Worm (Caenorhabditis elegans) whole organism, L4 larva: ENCODE results near the gene egl-10.

Experiments used
- F37D6.2 ChIP-seq: sonication (generic microtip); optimal IDR thresholded peaks from 2 replicates; lab custom pipeline; 2016; ENCODE audit warnings: mild to moderate bottlenecking, missing genetic modification characterization, missing compliant biosample characterization
- ces-1 ChIP-seq: fragments of 150-350 bp; sonication (generic microtip); optimal IDR thresholded peaks from 4 replicates; lab custom pipeline; 2014; ENCODE audit warnings: missing biosample characterization, missing genetic modification reagents, missing genetic modification characterization
- daf-8 ChIP-seq: fragments of 200-800 bp; sonication (Bioruptor generic); IDR thresholded peaks from 2 replicates; pipeline ENCODE4 v1.3.6; 2022; ENCODE audit warnings: missing genetic modification characterization, missing compliant biosample characterization
- lin-29 ChIP-seq: fragments of 200-800 bp; sonication (Bioruptor generic); IDR thresholded peaks from 2 replicates; pipeline ENCODE4 v1.3.6; 2022; ENCODE audit warnings: missing genetic modification reagents, missing genetic modification characterization, missing compliant biosample characterization
- nhr-10 ChIP-seq: fragments of 150-350 bp; optimal IDR thresholded peaks from 2 replicates; lab custom pipeline; 2014; ENCODE audit warnings: missing biosample characterization, missing genetic modification characterization
- nhr-237 ChIP-seq: sonication (generic microtip); optimal IDR thresholded peaks from 2 replicates; lab custom pipeline; 2017; ENCODE audit warnings: missing biosample characterization, missing genetic modification characterization
- nhr-76 ChIP-seq: fragments of 150-350 bp; optimal IDR thresholded peaks from 2 replicates; lab custom pipeline; 2014; ENCODE audit warnings: missing biosample characterization, missing genetic modification characterization
- pha-4 ChIP-seq, 2 experiments: fragments of 150-350 bp in 1 of 2; fragments of 200-800 bp in 1 of 2; sonication (Bioruptor generic) in 1 of 2; IDR thresholded peaks in 1 of 2; optimal IDR thresholded peaks in 1 of 2; 2 replicates each; pipeline versions ENCODE4 v1.3.6 to Lab custom; 2014 to 2022; ENCODE audit warnings: missing genetic modification characterization in 2 of 2, missing genetic modification reagents in 2 of 2, missing biosample characterization in 1 of 2, missing compliant biosample characterization in 1 of 2
- skn-1 ChIP-seq: fragments of 150-350 bp; optimal IDR thresholded peaks from 2 replicates; lab custom pipeline; 2014; ENCODE audit warnings: missing biosample characterization, missing genetic modification characterization
- spr-1 ChIP-seq: sonication (generic microtip); optimal IDR thresholded peaks from 2 replicates; lab custom pipeline; 2016; ENCODE audit warnings: mild to moderate bottlenecking, missing genetic modification characterization, missing compliant biosample characterization
- unc-130 ChIP-seq: sonication (generic microtip); optimal IDR thresholded peaks from 2 replicates; lab custom pipeline; 2016; ENCODE audit warnings: missing genetic modification reagents, missing genetic modification characterization, missing compliant biosample characterization
- vab-7 ChIP-seq: fragments of 200-800 bp; sonication (Bioruptor generic); IDR thresholded peaks from 2 replicates; pipeline ENCODE4 v1.3.6; 2022; ENCODE audit warnings: missing genetic modification reagents, missing genetic modification characterization, missing compliant biosample characterization
- ztf-11 ChIP-seq: fragments of 150-350 bp; optimal IDR thresholded peaks from 2 replicates; lab custom pipeline; 2014; ENCODE audit warnings: missing biosample characterization, missing genetic modification characterization

DNA sequence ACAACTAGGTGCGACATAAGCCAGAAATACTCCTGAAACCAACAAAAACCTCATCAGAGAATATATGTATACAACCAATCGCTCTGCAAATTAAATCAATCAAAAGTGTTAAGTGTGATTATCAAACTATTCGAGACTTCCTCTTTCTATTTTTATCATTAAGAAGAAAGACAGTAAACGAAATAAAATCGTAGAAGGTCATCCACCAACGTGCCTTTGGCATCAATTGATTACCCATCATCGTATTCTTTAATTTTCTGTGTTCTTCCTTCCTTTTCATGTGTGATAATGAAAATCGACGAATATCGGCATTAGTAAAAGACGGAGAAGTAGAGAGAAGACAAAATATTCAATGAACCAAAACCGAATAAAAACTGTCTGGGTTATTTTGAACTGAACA lies 49.1 kb upstream of the egl-10 start:
- TF ChIP-seq skn-1, result no peak
- no peak for TF ChIP-seq nhr-76 (tag; lab: Kevin White, UChicago)
- TF ChIP-seq ces-1 (GFP tag; lab: Kevin White, UChicago), result no peak
- no peak for TF ChIP-seq lin-29
- TF ChIP-seq F37D6.2 (tag; lab: Kevin White, UChicago), result no peak
- no peak for TF ChIP-seq pha-4 (GFP tag; IDR thresholded peaks at IDR 0.05; lab: Robert Waterston, UW)
- no peak for TF ChIP-seq pha-4 (tag; optimal IDR thresholded peaks at IDR 0.05; lab: Kevin White, UChicago)
- TF ChIP-seq vab-7 (GFP tag; lab: Robert Waterston, UW), result no peak
- TF ChIP-seq daf-8, result no peak
- TF ChIP-seq unc-130 (GFP tag; lab: Kevin White, UChicago), result no peak
- no peak for TF ChIP-seq ztf-11 (tag; lab: Kevin White, UChicago)
- TF ChIP-seq nhr-10 (tag; lab: Kevin White, UChicago), result no peak
- TF ChIP-seq spr-1 (tag; lab: Kevin White, UChicago), result no peak
- no peak for TF ChIP-seq nhr-237 (tag; lab: Kevin White, UChicago)
